Worm (Caenorhabditis elegans) whole organism, L1 larva: ENCODE measurements around the gene F48B9.3.
A peak's percentile ranks its signal among the peaks of the same experiment; 100 is the strongest.

ENCODE experiments used
- C16A3.4 ChIP-seq: fragments of 150-350 bp; optimal IDR thresholded peaks from 2 replicates; lab custom pipeline; 2014; ENCODE audit warnings: missing biosample characterization, missing genetic modification characterization
- F16B12.6 ChIP-seq: fragments of 150-350 bp; optimal IDR thresholded peaks from 2 replicates; lab custom pipeline; 2014; ENCODE audit warnings: missing biosample characterization, missing genetic modification characterization
- aha-1 ChIP-seq: fragments of 150-350 bp; optimal IDR thresholded peaks from 2 replicates; lab custom pipeline; 2014; ENCODE audit warnings: missing biosample characterization, missing genetic modification characterization
- alr-1 ChIP-seq: fragments of 200-800 bp; sonication (Bioruptor generic); optimal IDR thresholded peaks from 2 replicates; lab custom pipeline; 2018; ENCODE audit warnings: borderline replicate concordance, mild to moderate bottlenecking, missing genetic modification characterization, missing compliant biosample characterization
- aly-2 ChIP-seq: fragments of 150-350 bp; optimal IDR thresholded peaks from 2 replicates; lab custom pipeline; 2014; ENCODE audit warnings: missing biosample characterization, missing genetic modification characterization
- ama-1 ChIP-seq: fragments of 150-350 bp; optimal IDR thresholded peaks from 2 replicates; lab custom pipeline; 2014
- blmp-1 ChIP-seq: fragments of 150-350 bp; optimal IDR thresholded peaks from 2 replicates; lab custom pipeline; 2014; ENCODE audit warnings: missing biosample characterization, missing genetic modification characterization
- ceh-63 ChIP-seq: fragments of 200-800 bp; sonication (Bioruptor generic); optimal IDR thresholded peaks from 2 replicates; lab custom pipeline; 2018; ENCODE audit warnings: mild to moderate bottlenecking, missing genetic modification characterization, missing compliant biosample characterization
- ceh-8 ChIP-seq: fragments of 200-800 bp; sonication (Bioruptor generic); optimal IDR thresholded peaks from 2 replicates; lab custom pipeline; 2018; ENCODE audit warnings: mild to moderate bottlenecking, missing genetic modification characterization, moderate library complexity, missing compliant biosample characterization
- ceh-82 ChIP-seq, 3 experiments: fragments of 150-350 bp in 1 of 3; sonication (generic microtip) in 2 of 3; optimal IDR thresholded peaks; 2 replicates each; lab custom pipeline; 2014 to 2017; ENCODE audit warnings: missing biosample characterization in 3 of 3, missing genetic modification characterization in 3 of 3
- ceh-88 ChIP-seq: fragments of 200-800 bp; sonication (Bioruptor generic); IDR thresholded peaks from 2 replicates; pipeline ENCODE4 v1.3.6; 2022; ENCODE audit warnings: missing genetic modification characterization, missing compliant biosample characterization
- ces-1 ChIP-seq: fragments of 150-350 bp; optimal IDR thresholded peaks from 2 replicates; lab custom pipeline; 2014; ENCODE audit warnings: missing biosample characterization, missing genetic modification reagents, missing genetic modification characterization
- efl-1 ChIP-seq, 4 experiments: fragments of 150-350 bp; optimal IDR thresholded peaks in 3 of 4; peaks in 1 of 4; 1 replicate in 1 of 4; 2 replicates in 3 of 4; lab custom pipeline; 2014; ENCODE audit warnings: missing biosample characterization in 2 of 4, missing genetic modification characterization in 2 of 4, missing genetic modification reagents in 2 of 4
- elt-2 ChIP-seq: sonication (generic microtip); optimal IDR thresholded peaks from 2 replicates; lab custom pipeline; 2016; ENCODE audit warnings: missing genetic modification characterization, mild to moderate bottlenecking, inconsistent platforms, missing compliant biosample characterization, missing genetic modification reagents
- elt-3 ChIP-seq, 6 experiments: fragments of 150-350 bp in 1 of 6; sonication (generic microtip); optimal IDR thresholded peaks; 2 replicates each; lab custom pipeline; 2017 to 2018; ENCODE audit warnings: missing biosample characterization in 6 of 6, missing genetic modification characterization in 6 of 6, inconsistent platforms in 1 of 6
- ets-5 ChIP-seq: fragments of 200-800 bp; sonication (Bioruptor generic); IDR thresholded peaks from 2 replicates; pipeline ENCODE4 v1.3.6; 2022; ENCODE audit warnings: missing genetic modification characterization, missing compliant biosample characterization
- fkh-4 ChIP-seq: sonication (generic microtip); optimal IDR thresholded peaks from 2 replicates; lab custom pipeline; 2016; ENCODE audit warnings: missing compliant biosample characterization, missing genetic modification characterization, borderline replicate concordance
- hlh-4 ChIP-seq: sonication (generic microtip); optimal IDR thresholded peaks from 2 replicates; lab custom pipeline; 2016; ENCODE audit warnings: mild to moderate bottlenecking, missing genetic modification characterization, missing compliant biosample characterization
- hpl-2 ChIP-seq: fragments of 150-350 bp; optimal IDR thresholded peaks from 2 replicates; lab custom pipeline; 2014; ENCODE audit warnings: missing biosample characterization, missing genetic modification reagents, missing genetic modification characterization
- jun-1 ChIP-seq: fragments of 150-350 bp; optimal IDR thresholded peaks from 2 replicates; lab custom pipeline; 2014; ENCODE audit warnings: missing biosample characterization, missing genetic modification reagents, missing genetic modification characterization
- lin-15B ChIP-seq: fragments of 150-350 bp; sonication (generic microtip); optimal IDR thresholded peaks from 3 replicates; lab custom pipeline; 2014; ENCODE audit warnings: missing biosample characterization, missing genetic modification characterization
- mdl-1 ChIP-seq, 2 experiments: fragments of 150-350 bp; optimal IDR thresholded peaks; 2 replicates each; lab custom pipeline; 2014 to 2017; ENCODE audit warnings: missing biosample characterization in 2 of 2, missing genetic modification characterization in 2 of 2, inconsistent platforms in 1 of 2
- mef-2 ChIP-seq: fragments of 150-350 bp; optimal IDR thresholded peaks from 2 replicates; lab custom pipeline; 2014; ENCODE audit warnings: missing biosample characterization, missing genetic modification characterization
- nhr-12 ChIP-seq: sonication (generic microtip); optimal IDR thresholded peaks from 2 replicates; lab custom pipeline; 2017; ENCODE audit warnings: missing biosample characterization, missing genetic modification characterization
- nhr-19 ChIP-seq: fragments of 200-800 bp; sonication (Bioruptor generic); conservative IDR thresholded peaks from 2 replicates; pipeline ENCODE4 v1.3.6; 2022; ENCODE audit warnings: missing genetic modification characterization, missing compliant biosample characterization
- nhr-28 ChIP-seq: fragments of 150-350 bp; optimal IDR thresholded peaks from 2 replicates; lab custom pipeline; 2014; ENCODE audit warnings: missing biosample characterization, missing genetic modification characterization
- nhr-47 ChIP-seq: sonication (generic microtip); optimal IDR thresholded peaks from 2 replicates; lab custom pipeline; 2016; ENCODE audit warnings: mild to moderate bottlenecking, missing genetic modification characterization, moderate library complexity, missing compliant biosample characterization
- nhr-76 ChIP-seq: sonication (generic microtip); optimal IDR thresholded peaks from 2 replicates; lab custom pipeline; 2017; ENCODE audit warnings: missing biosample characterization, missing genetic modification characterization
- nhr-77 ChIP-seq: fragments of 150-350 bp; optimal IDR thresholded peaks from 2 replicates; lab custom pipeline; 2014; ENCODE audit warnings: missing biosample characterization, missing genetic modification characterization
- nhr-84 ChIP-seq: sonication (generic microtip); optimal IDR thresholded peaks from 2 replicates; lab custom pipeline; 2017; ENCODE audit warnings: missing biosample characterization, missing genetic modification characterization
- nhr-85 ChIP-seq: sonication (generic microtip); peaks from one replicate; lab custom pipeline; 2016; ENCODE audit warnings: missing genetic modification characterization, inconsistent platforms, missing compliant biosample characterization
- nhr-90 ChIP-seq: sonication (generic microtip); optimal IDR thresholded peaks from 2 replicates; lab custom pipeline; 2016; ENCODE audit warnings: mild to moderate bottlenecking, missing genetic modification characterization, missing compliant biosample characterization; ENCODE audit not compliant: poor library complexity
- snpc-4 ChIP-seq: fragments of 150-350 bp; optimal IDR thresholded peaks from 2 replicates; lab custom pipeline; 2014; ENCODE audit warnings: missing biosample characterization, missing genetic modification characterization
- snu-23 ChIP-seq: sonication (generic microtip); optimal IDR thresholded peaks from 2 replicates; lab custom pipeline; 2016; ENCODE audit warnings: missing genetic modification characterization, missing compliant biosample characterization
- sptf-1 ChIP-seq: fragments of 150-350 bp; optimal IDR thresholded peaks from 2 replicates; lab custom pipeline; 2014; ENCODE audit warnings: missing biosample characterization, missing genetic modification characterization
- swsn-7 ChIP-seq: sonication (generic microtip); optimal IDR thresholded peaks from 2 replicates; lab custom pipeline; 2016; ENCODE audit warnings: missing genetic modification characterization, missing compliant biosample characterization
- tlp-1 ChIP-seq: fragments of 150-350 bp; optimal IDR thresholded peaks from 2 replicates; lab custom pipeline; 2014; ENCODE audit warnings: missing biosample characterization, missing genetic modification characterization
- unc-130 ChIP-seq: fragments of 150-350 bp; optimal IDR thresholded peaks from 2 replicates; lab custom pipeline; 2017; ENCODE audit warnings: missing biosample characterization, missing genetic modification characterization, inconsistent platforms
- unc-30 ChIP-seq: sonication (generic microtip); optimal IDR thresholded peaks from 2 replicates; lab custom pipeline; 2017; ENCODE audit warnings: missing biosample characterization, missing genetic modification characterization
- unc-86 ChIP-seq: sonication (generic microtip); optimal IDR thresholded peaks from 2 replicates; lab custom pipeline; 2016; ENCODE audit warnings: missing genetic modification characterization, missing compliant biosample characterization
- vab-15 ChIP-seq: sonication (generic microtip); optimal IDR thresholded peaks from 2 replicates; lab custom pipeline; 2017; ENCODE audit warnings: missing genotype, mild to moderate bottlenecking, missing genetic modification characterization, missing compliant biosample characterization
- zip-4 ChIP-seq: fragments of 200-800 bp; sonication (Bioruptor generic); optimal IDR thresholded peaks from 2 replicates; lab custom pipeline; 2018; ENCODE audit warnings: mild to moderate bottlenecking, missing genetic modification characterization, moderate library complexity, missing compliant biosample characterization
- ztf-11 ChIP-seq, 2 experiments: sonication (generic microtip); optimal IDR thresholded peaks; 2 replicates each; lab custom pipeline; 2016 to 2017; ENCODE audit warnings: missing genetic modification characterization in 2 of 2, missing biosample characterization in 1 of 2, missing compliant biosample characterization in 1 of 2
- ztf-4 ChIP-seq: fragments of 150-350 bp; optimal IDR thresholded peaks from 2 replicates; lab custom pipeline; 2014; ENCODE audit warnings: missing biosample characterization, missing genetic modification characterization

F48B9.3 gene

ce11 chrX:2150006-2150405 is 14.8 kb upstream of the F48B9.3 start, which contains the start of gene npax-2:
Gene npax-2, minus strand, starts transcription at chrX:2150106.
- TF ChIP-seq ceh-88 (GFP tag; lab: Robert Waterston, UW) (no peak), nhr-84 (no peak), nhr-19 (GFP tag; lab: Robert Waterston, UW) (no peak), ama-1 (lab: Kevin White, UChicago) (no peak), unc-86 (tag; lab: Kevin White, UChicago) (no peak), ceh-82 (tag; optimal IDR thresholded peaks at IDR 0.05; lab: Kevin White, UChicago) (no peak), nhr-77 (tag; lab: Kevin White, UChicago) (no peak), ceh-63 (GFP tag; lab: Kevin White, UChicago) (no peak), zip-4 (no peak), ztf-11 (tag; optimal IDR thresholded peaks at IDR 0.05; lab: Kevin White, UChicago) (no peak), ztf-4 (tag; lab: Kevin White, UChicago) (no peak), swsn-7 (tag; lab: Kevin White, UChicago) (no peak), hlh-4 (tag; lab: Kevin White, UChicago) (no peak), nhr-76 (tag; lab: Kevin White, UChicago) (no peak), sptf-1 (tag; lab: Kevin White, UChicago) (no peak), ces-1 (no peak), hpl-2 (GFP tag; lab: Kevin White, UChicago) (no peak), snu-23 (GFP tag; lab: Kevin White, UChicago) (no peak), elt-3 (tag; optimal IDR thresholded peaks at IDR 0.05; lab: Kevin White, UChicago) (no peak), elt-2 (tag; lab: Kevin White, UChicago) (no peak)
- TF ChIP-seq, all 84 proteins: peak for 0

- TF ChIP-seq aly-2: no peak
- no peak for TF ChIP-seq C16A3.4 (tag; lab: Kevin White, UChicago)
- peak in 1 of 6 experiments; percentile 32 for TF ChIP-seq elt-3 (tag; optimal IDR thresholded peaks at IDR 0.05; lab: Kevin White, UChicago)
- no peak for TF ChIP-seq mef-2 (tag; lab: Kevin White, UChicago)
- peak; percentile 71 for TF ChIP-seq nhr-85
- TF ChIP-seq unc-30 (tag; lab: Kevin White, UChicago): no peak
- TF ChIP-seq nhr-76 (tag; lab: Kevin White, UChicago): no peak
- peak; percentile 87 for TF ChIP-seq blmp-1
- no peak for TF ChIP-seq lin-15B
- TF ChIP-seq mdl-1 (tag; optimal IDR thresholded peaks at IDR 0.05; lab: Kevin White, UChicago): no peak
- TF ChIP-seq tlp-1 (tag; lab: Kevin White, UChicago): no peak
- no peak for TF ChIP-seq ama-1 (lab: Kevin White, UChicago)
- no peak for TF ChIP-seq vab-15
- TF ChIP-seq nhr-28 (tag; lab: Kevin White, UChicago): no peak
- TF ChIP-seq ets-5: no peak
- TF ChIP-seq ceh-8 (GFP tag; lab: Kevin White, UChicago): no peak
Measured at ce11 chrX:2152062-2152461, 12.8 kb upstream of the F48B9.3 start.

- TF ChIP-seq nhr-77 (tag; lab: Kevin White, UChicago) (no peak), unc-130 (tag; lab: Kevin White, UChicago) (no peak), nhr-76 (tag; lab: Kevin White, UChicago) (no peak), ceh-82 (tag; optimal IDR thresholded peaks at IDR 0.05; lab: Kevin White, UChicago) (no peak), ces-1 (no peak), blmp-1 (peak; percentile 70)
Measured at ce11 chrX:2153780-2154179, 11.1 kb upstream of the F48B9.3 start.

ce11 chrX:2157855-2158254 is 7.0 kb upstream of the F48B9.3 start:
- TF ChIP-seq nhr-85 (peak; percentile 36), elt-2 (tag; lab: Kevin White, UChicago) (peak; percentile 78), fkh-4 (tag; lab: Kevin White, UChicago) (no peak), elt-3 (tag; optimal IDR thresholded peaks at IDR 0.05; lab: Kevin White, UChicago) (peak in 1 of 6 experiments; percentile 50)

ce11 chrX:2163084-2163483 is 1.8 kb upstream of the F48B9.3 start, which contains the start of gene pdf-2:
Gene pdf-2, plus strand, starts transcription at chrX:2163384.
- TF ChIP-seq nhr-84 (no peak), vab-15 (no peak), efl-1 (optimal IDR thresholded peaks at IDR 0.05; lab: Kevin White, UChicago) (no peak), efl-1 (GFP tag; optimal IDR thresholded peaks at IDR 0.05 in 1 of 2; lab: Kevin White, UChicago) (no peak), jun-1 (tag; lab: Kevin White, UChicago) (no peak), alr-1 (tag; lab: Kevin White, UChicago) (no peak), snpc-4 (tag; lab: Kevin White, UChicago) (no peak), zip-4 (no peak), aha-1 (no peak), nhr-12 (tag; lab: Kevin White, UChicago) (no peak), nhr-90 (tag; lab: Kevin White, UChicago) (no peak), F16B12.6 (no peak), nhr-47 (tag; lab: Kevin White, UChicago) (no peak), ets-5 (no peak)
